Worm (Caenorhabditis elegans): ENCODE measurements around the gene clec-216.
A peak's percentile ranks its signal among the peaks of the same experiment; 100 is the strongest.

Gene clec-216

DNA sequence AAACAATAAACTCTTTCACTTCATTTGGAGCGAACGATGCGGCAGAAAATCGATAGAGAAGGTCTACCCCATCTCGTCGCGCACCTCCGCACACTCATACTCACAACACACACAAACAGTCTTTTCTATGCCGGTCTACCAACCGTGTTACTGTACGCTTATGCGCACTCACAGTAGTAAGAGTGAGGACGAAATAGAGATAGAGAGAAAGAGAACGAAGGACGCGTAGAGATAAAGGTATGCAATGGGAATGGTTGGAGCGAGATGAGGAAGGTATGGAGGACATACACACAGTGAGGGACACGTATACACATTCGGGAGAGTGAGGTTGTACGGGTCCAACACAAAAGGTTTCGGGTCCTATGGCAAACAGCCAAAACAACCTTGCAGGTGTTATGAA is 26.0 kb upstream of the clec-216 start:
- TF ChIP-seq mab-5 (tag; optimal IDR thresholded peaks at IDR 0.05) (no peak), mbf-1 (tag; optimal IDR thresholded peaks at IDR 0.05) (no peak), nhr-25 (tag; optimal IDR thresholded peaks at IDR 0.05) (peak; percentile 78), lin-11 (tag; optimal IDR thresholded peaks at IDR 0.05) (no peak), elt-3 (tag; optimal IDR thresholded peaks at IDR 0.05) (no peak), sma-3 (GFP tag; optimal IDR thresholded peaks at IDR 0.05) (peak; percentile 9), unc-55 (GFP tag; optimal IDR thresholded peaks at IDR 0.05) (no peak), ceh-16 (tag; optimal IDR thresholded peaks at IDR 0.05) (no peak), alr-1 (tag; optimal IDR thresholded peaks at IDR 0.05) (no peak), ceh-82 (tag; optimal IDR thresholded peaks at IDR 0.05) (no peak), sma-9 (GFP tag; optimal IDR thresholded peaks at IDR 0.05) (peak; percentile 25), sma-9 (tag; optimal IDR thresholded peaks at IDR 0.05) (no peak), nhr-11 (tag; optimal IDR thresholded peaks at IDR 0.05) (no peak), nhr-21 (tag; optimal IDR thresholded peaks at IDR 0.05) (no peak), gmeb-1 (tag; optimal IDR thresholded peaks at IDR 0.05) (peak; percentile 22), fos-1 (tag; optimal IDR thresholded peaks at IDR 0.05) (peak; percentile 67), lin-39 (tag; optimal IDR thresholded peaks at IDR 0.05) (no peak), nhr-237 (tag; optimal IDR thresholded peaks at IDR 0.05) (no peak), lsy-2 (tag; optimal IDR thresholded peaks at IDR 0.05) (peak; percentile 5 to 46), egl-27 (tag; optimal IDR thresholded peaks at IDR 0.05) (no peak), nhr-12 (tag; optimal IDR thresholded peaks at IDR 0.05) (no peak), dmd-4 (tag; optimal IDR thresholded peaks at IDR 0.05) (no peak), R02D3.7 (tag; optimal IDR thresholded peaks at IDR 0.05) (no peak), C34F6.9 (tag; optimal IDR thresholded peaks at IDR 0.05) (no peak), F13H6.1 (tag; optimal IDR thresholded peaks at IDR 0.05) (peak; percentile 33), ztf-1 (GFP tag; conservative IDR thresholded peaks at IDR 0.05) (no peak), peb-1 (tag; optimal IDR thresholded peaks at IDR 0.05) (peak; percentile 36), nhr-129 (tag; optimal IDR thresholded peaks at IDR 0.05) (peak; percentile 83)

ce11 chrV:7977701-7978461 is 25.1 kb upstream of the clec-216 start, which contains the start of gene let-413:
Gene let-413 (minus strand): TSS chrV:7977776.
- TF ChIP-seq ama-1 (optimal IDR thresholded peaks at IDR 0.05) = no peak
- TF ChIP-seq unc-39 (tag; optimal IDR thresholded peaks at IDR 0.05) = no peak
- peak; percentile 20 for TF ChIP-seq C34F6.9 (tag; optimal IDR thresholded peaks at IDR 0.05)
- TF ChIP-seq lin-39 (tag; optimal IDR thresholded peaks at IDR 0.05) = no peak
- TF ChIP-seq fos-1 (tag; optimal IDR thresholded peaks at IDR 0.05) = peak; percentile 98
- TF ChIP-seq elt-1 (tag; optimal IDR thresholded peaks at IDR 0.05) = no peak
- no peak for TF ChIP-seq mbf-1 (tag; optimal IDR thresholded peaks at IDR 0.05)
- TF ChIP-seq nhr-129 (tag; optimal IDR thresholded peaks at IDR 0.05) = peak; percentile 10
- no peak for TF ChIP-seq nhr-11 (tag; optimal IDR thresholded peaks at IDR 0.05)
- TF ChIP-seq unc-55 (GFP tag; optimal IDR thresholded peaks at IDR 0.05) = peak; percentile 59
- no peak for TF ChIP-seq nhr-10 (tag; optimal IDR thresholded peaks at IDR 0.05)
- TF ChIP-seq sma-9 (GFP tag; optimal IDR thresholded peaks at IDR 0.05) = peak; percentile 15
- TF ChIP-seq sma-9 (tag; optimal IDR thresholded peaks at IDR 0.05) = no peak

ce11 chrV:7971376-7971775 is 18.6 kb upstream of the clec-216 start:
- no peak for TF ChIP-seq mab-5 (tag; optimal IDR thresholded peaks at IDR 0.05)
- no peak for TF ChIP-seq nhr-6 (tag; optimal IDR thresholded peaks at IDR 0.05)
- TF ChIP-seq ama-1 (optimal IDR thresholded peaks at IDR 0.05) = no peak
- TF ChIP-seq nhr-129 (tag; optimal IDR thresholded peaks at IDR 0.05) = no peak
- no peak for TF ChIP-seq alr-1 (tag; optimal IDR thresholded peaks at IDR 0.05)
- no peak for TF ChIP-seq snpc-4 (tag; optimal IDR thresholded peaks at IDR 0.05)
- no peak for TF ChIP-seq sem-4 (tag; optimal IDR thresholded peaks at IDR 0.05)
- TF ChIP-seq unc-62 (GFP tag; optimal IDR thresholded peaks at IDR 0.05) = no peak
- no peak for TF ChIP-seq nhr-10 (tag; optimal IDR thresholded peaks at IDR 0.05)
- TF ChIP-seq nhr-11 (tag; optimal IDR thresholded peaks at IDR 0.05) = no peak
- no peak for TF ChIP-seq peb-1 (tag; optimal IDR thresholded peaks at IDR 0.05)
- no peak for TF ChIP-seq ztf-1 (GFP tag; conservative IDR thresholded peaks at IDR 0.05)
- no peak for TF ChIP-seq unc-39 (tag; optimal IDR thresholded peaks at IDR 0.05)
- TF ChIP-seq nhr-77 (tag; optimal IDR thresholded peaks at IDR 0.05) = no peak
- TF ChIP-seq mbf-1 (tag; optimal IDR thresholded peaks at IDR 0.05) = no peak
- TF ChIP-seq nhr-21 (tag; optimal IDR thresholded peaks at IDR 0.05) = no peak

- no peak for TF ChIP-seq aly-2 (tag; optimal IDR thresholded peaks at IDR 0.05)
- no peak for TF ChIP-seq nhr-12 (tag; optimal IDR thresholded peaks at IDR 0.05)
- TF ChIP-seq lsy-2 (tag; optimal IDR thresholded peaks at IDR 0.05) = peak in 1 of 2 experiments; percentile 28
- peak; percentile 11 for TF ChIP-seq nhr-21 (tag; optimal IDR thresholded peaks at IDR 0.05)
- no peak for TF ChIP-seq peb-1 (tag; optimal IDR thresholded peaks at IDR 0.05)
- no peak for TF ChIP-seq sem-4 (tag; optimal IDR thresholded peaks at IDR 0.05)
- no peak for TF ChIP-seq dmd-4 (tag; optimal IDR thresholded peaks at IDR 0.05)
- no peak for TF ChIP-seq R02D3.7 (tag; optimal IDR thresholded peaks at IDR 0.05)
- no peak for TF ChIP-seq nhr-10 (tag; optimal IDR thresholded peaks at IDR 0.05)
- TF ChIP-seq skn-1 (tag; optimal IDR thresholded peaks at IDR 0.05) = no peak
- no peak for TF ChIP-seq elt-1 (tag; optimal IDR thresholded peaks at IDR 0.05)
- TF ChIP-seq ceh-82 (tag; optimal IDR thresholded peaks at IDR 0.05) = no peak
- peak; percentile 54 for TF ChIP-seq unc-55 (GFP tag; optimal IDR thresholded peaks at IDR 0.05)
Measured at ce11 chrV:7970519-7970918, 17.8 kb upstream of the clec-216 start.

Data from whole organism, L2 larva.